Fruit fly (Drosophila melanogaster): ENCODE results near the gene CG3226.

Gene CG3226

DNA sequence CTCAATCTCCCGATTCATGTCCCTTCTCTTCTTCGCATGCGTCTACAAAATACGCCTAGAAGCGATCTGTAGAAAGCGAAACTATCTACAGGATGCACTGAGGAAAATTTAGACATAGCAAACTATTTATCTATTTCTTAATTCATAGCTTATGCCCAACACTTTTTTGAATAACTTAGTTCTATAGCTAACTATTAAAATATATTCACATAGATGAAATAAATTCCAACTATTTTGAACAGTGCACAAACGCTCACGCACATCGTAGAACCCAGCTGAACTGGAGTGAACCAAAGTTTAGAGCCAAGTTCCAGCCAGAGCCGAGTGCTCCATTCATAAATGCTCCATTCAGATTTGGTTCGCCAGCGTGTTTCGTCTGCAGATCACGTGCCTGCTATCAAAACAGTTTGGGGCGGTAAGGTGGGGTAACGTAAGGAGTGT, 32.5 kb downstream of the CG3226 start (continued):
- TF ChIP-seq Hr51 (GFP tag; optimal IDR thresholded peaks at IDR 0.05) (peak in 1 of 2 experiments; percentile 9), Fer2 (tag; optimal IDR thresholded peaks at IDR 0.05) (no peak), prd (optimal IDR thresholded peaks at IDR 0.05) (no peak), prd (GFP tag; IDR thresholded peaks at IDR 0.05) (peak; percentile 75), vvl (GFP tag; IDR thresholded peaks at IDR 0.05) (peak; percentile 51), CG4424 (GFP tag; optimal IDR thresholded peaks at IDR 0.05) (peak; percentile 31), psq (GFP tag; optimal IDR thresholded peaks at IDR 0.05) (no peak), Hr78 (GFP tag; optimal IDR thresholded peaks at IDR 0.05) (no peak), insv (GFP tag; optimal IDR thresholded peaks at IDR 0.05) (no peak), CG13296 (GFP tag; optimal IDR thresholded peaks at IDR 0.05) (no peak), CG13123 (GFP tag; optimal IDR thresholded peaks at IDR 0.05) (no peak), HLH4C (GFP tag; IDR thresholded peaks at IDR 0.05; ENCODE audit: partially characterized antibody) (no peak), CG12744 (GFP tag; optimal IDR thresholded peaks at IDR 0.05) (no peak), CG9609 (GFP tag; optimal IDR thresholded peaks at IDR 0.05) (no peak), Hr39 (optimal IDR thresholded peaks at IDR 0.05) (no peak), CG12104 (GFP tag; optimal IDR thresholded peaks at IDR 0.05) (peak; percentile 26), Nf-YA (GFP tag; IDR thresholded peaks at IDR 0.05) (no peak), ftz-f1 (GFP tag; optimal IDR thresholded peaks at IDR 0.05) (no peak), CG8359 (GFP tag; optimal IDR thresholded peaks at IDR 0.05; ENCODE audit: borderline replicate concordance) (no peak), CG4617 (GFP tag; optimal IDR thresholded peaks at IDR 0.05; ENCODE audit: borderline replicate concordance) (no peak), tap (tag; optimal IDR thresholded peaks at IDR 0.05) (peak; percentile 4), CG3065 (GFP tag; optimal IDR thresholded peaks at IDR 0.05) (no peak), NC2α (GFP tag; optimal IDR thresholded peaks at IDR 0.05) (no peak), otp (GFP tag; IDR thresholded peaks at IDR 0.05) (peak; percentile 65; the same call in 1 of the 3 replicates), CG12659 (GFP tag; optimal IDR thresholded peaks at IDR 0.05) (peak; percentile 31), CG7271 (tag; optimal IDR thresholded peaks at IDR 0.05) (no peak), CG6272 (GFP tag; IDR thresholded peaks at IDR 0.05) (no peak; the same call in 1 of the 2 replicates), CG4730 (GFP tag; IDR thresholded peaks at IDR 0.05) (peak; percentile 30; the same call in 1 of the 2 replicates), CG10366 (GFP tag; IDR thresholded peaks at IDR 0.05) (peak; percentile 53), CG10565 (GFP tag; optimal IDR thresholded peaks at IDR 0.05) (no peak), eve (GFP tag; optimal IDR thresholded peaks at IDR 0.05) (no peak), onecut (GFP tag; IDR thresholded peaks at IDR 0.05) (no peak), Chrac-16 (GFP tag; optimal IDR thresholded peaks at IDR 0.05) (peak; percentile 11), CG7357 (GFP tag; IDR thresholded peaks at IDR 0.05) (peak; percentile 49; the same call in 1 of the 3 replicates), CG4328 (GFP tag; optimal IDR thresholded peaks at IDR 0.05) (no peak), CG4404 (GFP tag; IDR thresholded peaks at IDR 0.05) (peak; percentile 41; the same call in 1 of the 2 replicates), CG1603 (tag; optimal IDR thresholded peaks at IDR 0.05) (peak; percentile 42), CG1647 (GFP tag; optimal IDR thresholded peaks at IDR 0.05) (no peak), pan (optimal IDR thresholded peaks at IDR 0.05) (no peak), pan (GFP tag; optimal IDR thresholded peaks at IDR 0.05 in 1 of 2, IDR thresholded peaks at IDR 0.05 in 1 of 2) (peak in 1 of 2 experiments; percentile 61), CG7556 (GFP tag; optimal IDR thresholded peaks at IDR 0.05) (peak; percentile 27), cad (GFP tag; optimal IDR thresholded peaks at IDR 0.05) (no peak), CG6654 (GFP tag; optimal IDR thresholded peaks at IDR 0.05) (no peak), phol (tag; optimal IDR thresholded peaks at IDR 0.05) (peak; percentile 47), CG10462 (GFP tag; optimal IDR thresholded peaks at IDR 0.05) (no peak), CG31441 (GFP tag; IDR thresholded peaks at IDR 0.05) (peak; percentile 46), MTF-1 (GFP tag; optimal IDR thresholded peaks at IDR 0.05; ENCODE audit: borderline replicate concordance) (no peak), tgo (GFP tag; IDR thresholded peaks at IDR 0.05) (peak; percentile 44; the same call in 2 of the 3 replicates), CG3838 (GFP tag; optimal IDR thresholded peaks at IDR 0.05) (no peak), tx (GFP tag; optimal IDR thresholded peaks at IDR 0.05) (no peak), CG42726 (GFP tag; IDR thresholded peaks at IDR 0.05; ENCODE audit: partially characterized antibody) (no peak), dati (GFP tag; IDR thresholded peaks at IDR 0.05) (0 out of 2 replicates have a peak, but pooled peaks have one; percentile 2)

All from whole organism, embryonic.